Worm (Caenorhabditis elegans): ENCODE results near the gene tbx-37.
"Not testable (repeated sequence)": the region's sequence is repeated elsewhere in the genome, so short reads cannot be mapped to it uniquely, and the experiment has no call there.

The tbx-37 gene

ce11 chrIII:11231969-11232368 is 5.0 kb upstream of the tbx-37 start, which contains the start of gene elo-8:
elo-8 (minus strand) TSS chrIII:11232069.
- TF ChIP-seq klf-2 (GFP tag; conservative IDR thresholded peaks at IDR 0.05), result no peak
- TF ChIP-seq ref-1 (GFP tag; conservative IDR thresholded peaks at IDR 0.05), result no peak
- TF ChIP-seq T22C8.4 (GFP tag; IDR thresholded peaks at IDR 0.05), result no peak
- no peak for TF ChIP-seq med-1 (GFP tag; optimal IDR thresholded peaks at IDR 0.05; ENCODE audit: insufficient read depth)
- no peak for TF ChIP-seq ztf-29 (GFP tag; IDR thresholded peaks at IDR 0.05)
- no peak for TF ChIP-seq tab-1 (GFP tag; IDR thresholded peaks at IDR 0.05)
- no peak for TF ChIP-seq cog-1 (tag; optimal IDR thresholded peaks at IDR 0.05)
- TF ChIP-seq ztf-23 (GFP tag; IDR thresholded peaks at IDR 0.05), result no peak
- TF ChIP-seq flt-1 (GFP tag; IDR thresholded peaks at IDR 0.05), result no peak

- TF ChIP-seq ztf-23 (GFP tag; IDR thresholded peaks at IDR 0.05) (no peak), ref-1 (GFP tag; conservative IDR thresholded peaks at IDR 0.05) (no peak), klf-2 (GFP tag; conservative IDR thresholded peaks at IDR 0.05) (no peak), flt-1 (GFP tag; IDR thresholded peaks at IDR 0.05) (no peak), tab-1 (GFP tag; IDR thresholded peaks at IDR 0.05) (no peak), T22C8.4 (GFP tag; IDR thresholded peaks at IDR 0.05) (peak; percentile 76)
Observed at ce11 chrIII:11231408-11231807, 4.5 kb upstream of the tbx-37 start.

- no peak for TF ChIP-seq tab-1 (GFP tag; IDR thresholded peaks at IDR 0.05)
- TF ChIP-seq ztf-29 (GFP tag; IDR thresholded peaks at IDR 0.05), result no peak
- peak; percentile 62 for TF ChIP-seq T22C8.4 (GFP tag; IDR thresholded peaks at IDR 0.05)
- no peak for TF ChIP-seq flt-1 (GFP tag; IDR thresholded peaks at IDR 0.05)
- no peak for TF ChIP-seq ztf-23 (GFP tag; IDR thresholded peaks at IDR 0.05)
Observed at ce11 chrIII:11230581-11230980, 3.7 kb upstream of the tbx-37 start.

ce11 chrIII:11224006-11224405 is 2.9 kb downstream of the tbx-37 start, which contains the start of gene Y47D3A.13:
Y47D3A.13 (minus strand) TSS chrIII:11224106.
- not testable (repeated sequence) for TF ChIP-seq T22C8.4 (GFP tag; IDR thresholded peaks at IDR 0.05); tab-1 (GFP tag; IDR thresholded peaks at IDR 0.05); klf-2 (GFP tag; conservative IDR thresholded peaks at IDR 0.05)

- TF ChIP-seq ztf-29 (GFP tag; IDR thresholded peaks at IDR 0.05) (no peak), T22C8.4 (GFP tag; IDR thresholded peaks at IDR 0.05) (peak; percentile 94)
Observed at ce11 chrIII:11221583-11222191, 5.2 kb downstream of the tbx-37 start.

ce11 chrIII:11218150-11218841 is 8.6 kb downstream of the tbx-37 start, which contains the start of the genes tbx-34 and wht-8:
tbx-34 (minus strand) TSS chrIII:11218250.
wht-8 (plus strand) TSS chrIII:11218791.
- no peak for TF ChIP-seq ztf-29 (GFP tag; IDR thresholded peaks at IDR 0.05)

- TF ChIP-seq ztf-29 (GFP tag; IDR thresholded peaks at IDR 0.05) (no peak), klf-2 (GFP tag; conservative IDR thresholded peaks at IDR 0.05) (no peak), T22C8.4 (GFP tag; IDR thresholded peaks at IDR 0.05) (no peak), ztf-23 (GFP tag; IDR thresholded peaks at IDR 0.05) (no peak), flt-1 (GFP tag; IDR thresholded peaks at IDR 0.05) (no peak), tab-1 (GFP tag; IDR thresholded peaks at IDR 0.05) (no peak), med-1 (GFP tag; optimal IDR thresholded peaks at IDR 0.05; ENCODE audit: insufficient read depth) (no peak), cog-1 (tag; optimal IDR thresholded peaks at IDR 0.05) (no peak), ref-1 (GFP tag; conservative IDR thresholded peaks at IDR 0.05) (no peak)
Observed at ce11 chrIII:11208371-11208770, 18.6 kb downstream of the tbx-37 start.

- TF ChIP-seq flt-1 (GFP tag; IDR thresholded peaks at IDR 0.05), result no peak
- peak; percentile 36; the same call in 1 of the 2 replicates for TF ChIP-seq ztf-29 (GFP tag; IDR thresholded peaks at IDR 0.05)
- TF ChIP-seq klf-2 (GFP tag; conservative IDR thresholded peaks at IDR 0.05), result no peak
- no peak for TF ChIP-seq tab-1 (GFP tag; IDR thresholded peaks at IDR 0.05)
- no peak for TF ChIP-seq ztf-23 (GFP tag; IDR thresholded peaks at IDR 0.05)
Observed at ce11 chrIII:11207825-11208224, 19.1 kb downstream of the tbx-37 start.

- TF ChIP-seq flt-1 (GFP tag; IDR thresholded peaks at IDR 0.05), result no peak
- TF ChIP-seq tab-1 (GFP tag; IDR thresholded peaks at IDR 0.05), result no peak
- no peak for TF ChIP-seq ztf-23 (GFP tag; IDR thresholded peaks at IDR 0.05)
- no peak for TF ChIP-seq klf-2 (GFP tag; conservative IDR thresholded peaks at IDR 0.05)
- TF ChIP-seq med-1 (GFP tag; optimal IDR thresholded peaks at IDR 0.05; ENCODE audit: insufficient read depth), result no peak
- no peak for TF ChIP-seq cog-1 (tag; optimal IDR thresholded peaks at IDR 0.05)
- no peak for TF ChIP-seq T22C8.4 (GFP tag; IDR thresholded peaks at IDR 0.05)
- no peak for TF ChIP-seq ref-1 (GFP tag; conservative IDR thresholded peaks at IDR 0.05)
- no peak for TF ChIP-seq ztf-29 (GFP tag; IDR thresholded peaks at IDR 0.05)
Observed at ce11 chrIII:11206875-11207274, 20.1 kb downstream of the tbx-37 start.

- TF ChIP-seq cog-1 (tag; optimal IDR thresholded peaks at IDR 0.05) (no peak), flt-1 (GFP tag; IDR thresholded peaks at IDR 0.05) (no peak), T22C8.4 (GFP tag; IDR thresholded peaks at IDR 0.05) (no peak), tab-1 (GFP tag; IDR thresholded peaks at IDR 0.05) (no peak), ztf-23 (GFP tag; IDR thresholded peaks at IDR 0.05) (no peak), ref-1 (GFP tag; conservative IDR thresholded peaks at IDR 0.05) (no peak), ztf-29 (GFP tag; IDR thresholded peaks at IDR 0.05) (no peak), klf-2 (GFP tag; conservative IDR thresholded peaks at IDR 0.05) (no peak), med-1 (GFP tag; optimal IDR thresholded peaks at IDR 0.05; ENCODE audit: insufficient read depth) (no peak)
Observed at ce11 chrIII:11202992-11203391, 23.9 kb downstream of the tbx-37 start.
